Worm (Caenorhabditis elegans) whole organism, L3 larva: ENCODE data around the gene ZC239.3.

Experiments
- aly-2 ChIP-seq: fragments of 150-350 bp; optimal IDR thresholded peaks from 2 replicates; lab custom pipeline; 2014; ENCODE audit warnings: missing biosample characterization, missing genetic modification characterization
- daf-12 ChIP-seq: fragments of 150-350 bp; optimal IDR thresholded peaks from 2 replicates; lab custom pipeline; 2014; ENCODE audit warnings: missing biosample characterization, missing genetic modification reagents, missing genetic modification characterization
- lin-39 ChIP-seq: fragments of 150-350 bp; optimal IDR thresholded peaks from 2 replicates; lab custom pipeline; 2018; ENCODE audit warnings: missing biosample characterization, missing genetic modification reagents, missing genetic modification characterization

ce11 chrII:3203415-3203814, 12.4 kb upstream of the ZC239.3 start, which contains the start of gene sri-50:
- no peak for TF ChIP-seq daf-12 (tag; lab: Kevin White, UChicago)
- no peak for TF ChIP-seq lin-39 (tag; lab: Kevin White, UChicago)
- TF ChIP-seq aly-2 (tag; lab: Kevin White, UChicago) = no peak
